Worm (Caenorhabditis elegans) whole organism, L3 larva: Measurements from ENCODE around the gene C25F9.13.

Source experiments
- R02D3.7 ChIP-seq: fragments of 150-350 bp; optimal IDR thresholded peaks from 2 replicates; lab custom pipeline; 2014; ENCODE audit warnings: missing biosample characterization, missing genetic modification characterization
- ZK546.5 ChIP-seq: sonication (generic microtip); optimal IDR thresholded peaks from 2 replicates; lab custom pipeline; 2017; ENCODE audit warnings: missing biosample characterization, missing genetic modification characterization
- aly-2 ChIP-seq: fragments of 150-350 bp; optimal IDR thresholded peaks from 2 replicates; lab custom pipeline; 2014; ENCODE audit warnings: missing biosample characterization, missing genetic modification characterization
- ama-1 ChIP-seq: fragments of 150-350 bp; optimal IDR thresholded peaks from 2 replicates; lab custom pipeline; 2018
- ceh-28 ChIP-seq: fragments of 150-350 bp; optimal IDR thresholded peaks from 2 replicates; lab custom pipeline; 2014; ENCODE audit warnings: missing biosample characterization, missing genetic modification reagents, missing genetic modification characterization
- ceh-82 ChIP-seq: fragments of 150-350 bp; optimal IDR thresholded peaks from 2 replicates; lab custom pipeline; 2014; ENCODE audit warnings: missing biosample characterization, missing genetic modification characterization
- ceh-9 ChIP-seq: sonication (generic microtip); optimal IDR thresholded peaks from 2 replicates; lab custom pipeline; 2018; ENCODE audit warnings: missing biosample characterization, missing genetic modification characterization
- daf-12 ChIP-seq: fragments of 150-350 bp; optimal IDR thresholded peaks from 2 replicates; lab custom pipeline; 2014; ENCODE audit warnings: missing biosample characterization, missing genetic modification reagents, missing genetic modification characterization
- elt-1 ChIP-seq: fragments of 150-350 bp; optimal IDR thresholded peaks from 2 replicates; lab custom pipeline; 2014; ENCODE audit warnings: missing biosample characterization, missing genetic modification characterization
- elt-3 ChIP-seq, 3 experiments: fragments of 150-350 bp in 1 of 3; sonication (generic microtip) in 2 of 3; optimal IDR thresholded peaks; 2 replicates in 2 of 3; 4 replicates in 1 of 3; lab custom pipeline; 2014 to 2017; ENCODE audit warnings: missing biosample characterization in 3 of 3, missing genetic modification characterization in 3 of 3
- fkh-10 ChIP-seq: sonication (generic microtip); optimal IDR thresholded peaks from 2 replicates; lab custom pipeline; 2017; ENCODE audit warnings: missing biosample characterization, missing genetic modification reagents, missing genetic modification characterization
- fos-1 ChIP-seq: fragments of 150-350 bp; optimal IDR thresholded peaks from 2 replicates; lab custom pipeline; 2014; ENCODE audit warnings: missing biosample characterization, missing genetic modification characterization
- hmg-11 ChIP-seq: sonication (generic microtip); optimal IDR thresholded peaks from 2 replicates; lab custom pipeline; 2016; ENCODE audit warnings: missing genetic modification characterization, missing compliant biosample characterization
- jun-1 ChIP-seq: fragments of 150-350 bp; optimal IDR thresholded peaks from 2 replicates; lab custom pipeline; 2014; ENCODE audit warnings: missing biosample characterization, missing genetic modification reagents, missing genetic modification characterization
- lin-15B ChIP-seq: fragments of 150-350 bp; optimal IDR thresholded peaks from 2 replicates; lab custom pipeline; 2014; ENCODE audit warnings: missing biosample characterization, missing genetic modification characterization
- lin-39 ChIP-seq: fragments of 150-350 bp; optimal IDR thresholded peaks from 2 replicates; lab custom pipeline; 2018; ENCODE audit warnings: missing biosample characterization, missing genetic modification reagents, missing genetic modification characterization
- lsy-12 ChIP-seq: sonication (generic microtip); optimal IDR thresholded peaks from 2 replicates; lab custom pipeline; 2016; ENCODE audit warnings: mild to moderate bottlenecking, missing genetic modification characterization, missing compliant biosample characterization
- mdl-1 ChIP-seq: fragments of 150-350 bp; optimal IDR thresholded peaks from 2 replicates; lab custom pipeline; 2014; ENCODE audit warnings: missing biosample characterization, missing genetic modification characterization
- mml-1 ChIP-seq: fragments of 150-350 bp; sonication (generic microtip); optimal IDR thresholded peaks from 3 replicates; lab custom pipeline; 2014; ENCODE audit warnings: missing biosample characterization, missing genetic modification characterization
- nfya-1 ChIP-seq: sonication (generic microtip); optimal IDR thresholded peaks from 2 replicates; lab custom pipeline; 2017; ENCODE audit warnings: missing genetic modification characterization, mild to moderate bottlenecking, missing compliant biosample characterization, antibody characterized with exemption, moderate library complexity; ENCODE audit not compliant: insufficient read depth
- nhr-11 ChIP-seq: fragments of 150-350 bp; optimal IDR thresholded peaks from 2 replicates; lab custom pipeline; 2014; ENCODE audit warnings: missing biosample characterization, missing genetic modification characterization
- nhr-12 ChIP-seq: fragments of 150-350 bp; optimal IDR thresholded peaks from 2 replicates; lab custom pipeline; 2014; ENCODE audit warnings: missing biosample characterization, missing genetic modification characterization
- nhr-237 ChIP-seq: fragments of 150-350 bp; optimal IDR thresholded peaks from 2 replicates; lab custom pipeline; 2014; ENCODE audit warnings: missing biosample characterization, missing genetic modification characterization
- nhr-25 ChIP-seq: sonication (generic microtip); optimal IDR thresholded peaks from 2 replicates; lab custom pipeline; 2017; ENCODE audit warnings: missing biosample characterization, missing genetic modification characterization
- nhr-77 ChIP-seq: fragments of 150-350 bp; optimal IDR thresholded peaks from 2 replicates; lab custom pipeline; 2014; ENCODE audit warnings: missing biosample characterization, missing genetic modification characterization
- pha-4 ChIP-seq: fragments of 150-350 bp; optimal IDR thresholded peaks from 2 replicates; lab custom pipeline; 2014; ENCODE audit warnings: missing biosample characterization, missing genetic modification reagents, missing genetic modification characterization
- pqm-1 ChIP-seq: fragments of 150-350 bp; optimal IDR thresholded peaks from 2 replicates; lab custom pipeline; 2017; ENCODE audit warnings: missing biosample characterization, missing genetic modification characterization, inconsistent platforms
- snpc-4 ChIP-seq: fragments of 150-350 bp; optimal IDR thresholded peaks from 2 replicates; lab custom pipeline; 2014; ENCODE audit warnings: missing biosample characterization, missing genetic modification characterization
- unc-39 ChIP-seq: sonication (generic microtip); optimal IDR thresholded peaks from 4 replicates; lab custom pipeline; 2017; ENCODE audit warnings: missing biosample characterization, missing genetic modification characterization
- zag-1 ChIP-seq: fragments of 150-350 bp; optimal IDR thresholded peaks from 2 replicates; lab custom pipeline; 2014; ENCODE audit warnings: missing biosample characterization, missing genetic modification characterization
- ztf-4 ChIP-seq: fragments of 150-350 bp; optimal IDR thresholded peaks from 2 replicates; lab custom pipeline; 2014; ENCODE audit warnings: missing biosample characterization, missing genetic modification characterization

The C25F9.13 gene

DNA sequence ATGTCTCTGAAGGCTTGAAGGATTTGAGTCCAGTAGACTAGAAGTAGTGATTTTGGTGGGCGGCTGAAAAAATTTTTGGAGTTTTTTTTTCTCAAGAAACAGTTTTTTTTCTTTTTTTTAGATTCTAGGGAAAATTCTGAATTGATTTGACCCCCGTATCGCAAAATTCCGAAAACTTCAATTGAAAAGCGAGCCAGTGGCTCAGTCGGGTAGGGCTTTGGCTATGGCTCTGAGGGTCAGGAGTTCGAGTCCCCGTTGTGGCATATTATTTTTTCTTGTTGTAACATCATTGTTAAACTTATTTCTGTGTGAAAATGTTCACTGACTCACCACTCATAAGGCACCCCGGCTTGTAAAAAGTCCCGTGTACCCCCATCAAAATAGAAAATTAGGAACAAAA, 386 bp downstream of the C25F9.13 start:
- TF ChIP-seq elt-1 (tag; lab: Kevin White, UChicago) (no peak), ceh-9 (tag; lab: Kevin White, UChicago) (no peak), R02D3.7 (tag; lab: Kevin White, UChicago) (no peak)

DNA sequence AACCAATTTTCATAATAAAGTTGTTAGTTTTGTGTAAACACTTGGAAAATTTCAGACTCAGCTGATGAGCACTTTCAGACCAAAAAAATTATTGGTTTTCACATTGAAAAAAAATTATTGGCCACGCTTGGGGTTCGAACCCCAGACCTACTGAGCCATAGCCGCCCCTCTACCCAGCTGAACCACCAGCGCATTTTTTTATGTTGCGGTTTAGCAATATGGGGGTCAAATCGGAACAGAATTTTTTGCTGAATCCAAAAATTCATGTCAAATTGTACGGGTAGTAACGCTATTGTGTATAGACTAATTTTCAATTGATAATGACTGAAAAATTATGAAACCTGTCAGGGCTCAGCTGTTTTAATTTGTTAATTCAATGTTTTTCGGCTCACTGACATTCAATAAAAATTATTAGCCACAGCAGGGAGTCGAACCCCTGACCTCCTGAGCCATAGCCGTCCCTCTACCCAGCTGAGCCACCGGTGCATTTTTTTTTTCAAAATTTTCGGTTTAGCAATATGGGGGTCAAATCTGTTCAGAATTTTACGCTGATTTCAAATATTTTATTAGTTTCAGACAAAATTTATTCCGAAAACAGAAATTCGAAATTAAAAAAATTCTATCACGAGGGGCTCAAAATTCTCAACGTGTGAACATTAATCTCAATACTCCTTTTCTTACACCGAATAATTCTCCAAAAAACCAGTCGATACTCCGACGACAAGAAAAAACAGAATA, 2.0 kb downstream of the C25F9.13 start:
- TF ChIP-seq ceh-9 (tag; lab: Kevin White, UChicago) (no peak), lsy-12 (tag; lab: Kevin White, UChicago) (no peak), nhr-77 (tag; lab: Kevin White, UChicago) (no peak), unc-39 (tag; lab: Kevin White, UChicago) (no peak), jun-1 (no peak), nhr-237 (no peak), nhr-11 (tag; lab: Kevin White, UChicago) (no peak), pqm-1 (tag; lab: Kevin White, UChicago) (no peak)

DNA sequence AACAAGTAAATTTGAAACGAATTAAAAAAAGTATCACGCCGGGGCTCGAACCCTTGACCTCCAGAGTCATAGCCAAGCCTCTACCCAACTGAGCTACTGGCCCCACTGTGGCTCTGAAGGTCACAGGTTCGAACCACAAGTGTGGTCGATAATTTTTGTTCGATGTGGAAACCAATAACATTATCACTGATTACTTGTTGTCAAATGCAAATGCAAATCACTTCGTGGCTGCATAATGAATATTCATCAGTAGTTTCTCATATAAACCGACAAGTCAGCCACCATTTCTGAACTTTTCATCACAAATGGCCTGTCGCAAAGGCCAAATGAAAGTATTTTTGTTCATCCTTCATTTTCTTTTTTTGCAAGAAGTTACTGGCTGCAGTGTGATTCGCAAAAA, 4.0 kb downstream of the C25F9.13 start, which contains the start of gene C25F9.8:
Gene C25F9.8, plus strand, starts transcription at position 301 of the 400 bp plus-strand sequence.
- no peak for TF ChIP-seq ztf-4 (tag; lab: Kevin White, UChicago)
- TF ChIP-seq ceh-82 (tag; lab: Kevin White, UChicago): no peak
- TF ChIP-seq lsy-12 (tag; lab: Kevin White, UChicago): no peak
- TF ChIP-seq daf-12 (tag; lab: Kevin White, UChicago): no peak
- no peak for TF ChIP-seq snpc-4 (tag; lab: Kevin White, UChicago)
- TF ChIP-seq elt-3 (tag; optimal IDR thresholded peaks at IDR 0.05; lab: Kevin White, UChicago): no peak
- no peak for TF ChIP-seq nhr-25 (tag; lab: Kevin White, UChicago)
- TF ChIP-seq nhr-77 (tag; lab: Kevin White, UChicago): no peak
- TF ChIP-seq pqm-1 (tag; lab: Kevin White, UChicago): no peak
- no peak for TF ChIP-seq hmg-11 (tag; lab: Kevin White, UChicago)
- TF ChIP-seq fos-1 (tag; lab: Kevin White, UChicago): no peak
- TF ChIP-seq aly-2 (tag; lab: Kevin White, UChicago): no peak

DNA sequence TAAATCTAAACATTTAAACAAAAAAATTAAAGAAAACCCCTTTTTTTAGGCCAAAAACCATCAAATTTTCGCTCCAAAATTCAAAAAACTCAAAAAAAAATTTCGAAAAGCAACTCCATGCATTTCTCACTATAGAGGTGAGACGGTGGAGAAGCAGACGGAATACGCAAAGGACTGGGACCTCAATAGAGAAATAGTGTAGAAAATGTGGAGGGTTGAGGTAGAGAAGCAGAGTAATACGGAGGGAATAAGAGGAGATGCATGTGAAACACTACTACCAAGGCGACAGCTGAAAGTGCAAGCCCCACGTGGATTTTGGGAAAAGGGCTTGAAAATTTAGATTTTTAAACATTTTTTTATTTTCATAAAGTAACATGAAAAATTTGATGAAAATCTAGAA, 7.5 kb downstream of the C25F9.13 start:
- TF ChIP-seq lin-39 (tag; lab: Kevin White, UChicago): no peak
- peak; percentile 55 for TF ChIP-seq hmg-11 (tag; lab: Kevin White, UChicago)
- no peak for TF ChIP-seq ceh-28
- peak; percentile 33 for TF ChIP-seq nfya-1 (tag; lab: Kevin White, UChicago)
- TF ChIP-seq R02D3.7 (tag; lab: Kevin White, UChicago): no peak
- TF ChIP-seq nhr-12 (tag; lab: Kevin White, UChicago): no peak

DNA sequence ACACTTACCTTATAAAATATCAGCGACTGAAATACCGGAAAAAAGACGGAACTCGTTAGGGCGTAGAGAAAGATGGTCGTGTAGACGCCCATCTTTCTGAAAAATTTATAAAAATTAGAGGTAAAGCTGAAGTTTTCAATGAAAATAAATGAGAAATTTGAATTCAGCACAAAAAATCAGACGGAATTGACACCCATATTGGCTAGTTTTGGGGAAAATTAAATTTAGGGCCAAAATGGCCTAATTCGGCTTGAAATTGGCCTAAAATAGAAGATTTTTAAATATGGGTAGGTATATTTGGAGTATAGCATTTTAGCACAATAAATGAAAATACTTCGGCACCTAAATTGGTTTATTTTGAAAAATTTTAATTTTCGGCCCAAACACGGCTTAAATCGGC, 8.8 kb downstream of the C25F9.13 start, which contains the start of gene slcr-46.2:
Gene slcr-46.2, minus strand, starts transcription at position 101 of the 400 bp plus-strand sequence.
- TF ChIP-seq ceh-9 (tag; lab: Kevin White, UChicago): no peak
- no peak for TF ChIP-seq mml-1 (tag; lab: Kevin White, UChicago)
- TF ChIP-seq ama-1: no peak
- TF ChIP-seq nhr-25 (tag; lab: Kevin White, UChicago): no peak
- no peak for TF ChIP-seq ceh-82 (tag; lab: Kevin White, UChicago)
- TF ChIP-seq jun-1: no peak
- TF ChIP-seq lin-15B (tag; lab: Kevin White, UChicago): no peak

DNA sequence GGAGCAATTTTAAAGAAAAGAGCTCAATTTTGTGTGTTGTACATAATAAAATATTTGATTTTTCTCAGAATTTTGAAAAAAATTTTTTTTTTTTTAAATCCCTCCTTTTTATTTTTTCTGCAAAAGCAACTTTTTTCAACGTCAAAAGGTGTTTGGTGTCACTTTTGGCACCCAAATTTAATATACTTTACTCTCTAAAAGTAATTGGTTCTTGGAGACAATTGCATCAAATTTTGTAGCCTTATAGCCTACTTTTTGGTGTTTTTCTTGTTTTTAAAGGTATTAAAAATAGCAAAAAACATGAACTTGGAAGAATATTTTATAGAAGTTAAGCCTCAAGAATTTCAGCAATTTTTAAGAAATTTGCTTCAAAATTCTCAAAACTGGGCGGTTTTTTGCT, 17.8 kb downstream of the C25F9.13 start, which contains the start of gene srw-84:
Gene srw-84, plus strand, starts transcription at position 301 of the 400 bp plus-strand sequence.
- no peak for TF ChIP-seq elt-3 (tag; optimal IDR thresholded peaks at IDR 0.05; lab: Kevin White, UChicago)
- TF ChIP-seq mdl-1 (tag; lab: Kevin White, UChicago): no peak
- no peak for TF ChIP-seq lin-39 (tag; lab: Kevin White, UChicago)
- no peak for TF ChIP-seq pha-4
- TF ChIP-seq ZK546.5 (tag; lab: Kevin White, UChicago): no peak
- TF ChIP-seq mml-1 (tag; lab: Kevin White, UChicago): no peak
- TF ChIP-seq fkh-10: no peak
- TF ChIP-seq zag-1 (tag; lab: Kevin White, UChicago): no peak
- TF ChIP-seq nhr-11 (tag; lab: Kevin White, UChicago): no peak
- TF ChIP-seq daf-12 (tag; lab: Kevin White, UChicago): no peak
